Worm (Caenorhabditis elegans) whole organism, L3 larva: ENCODE data around the gene F17C11.2.

Experiments used
- ceh-9 ChIP-seq: sonication (generic microtip); optimal IDR thresholded peaks from 2 replicates; lab custom pipeline; 2018; ENCODE audit warnings: missing biosample characterization, missing genetic modification characterization
- elt-3 ChIP-seq, 3 experiments: fragments of 150-350 bp in 1 of 3; sonication (generic microtip) in 2 of 3; optimal IDR thresholded peaks; 2 replicates in 2 of 3; 4 replicates in 1 of 3; lab custom pipeline; 2014 to 2017; ENCODE audit warnings: missing biosample characterization in 3 of 3, missing genetic modification characterization in 3 of 3
- snpc-4 ChIP-seq: fragments of 150-350 bp; optimal IDR thresholded peaks from 2 replicates; lab custom pipeline; 2014; ENCODE audit warnings: missing biosample characterization, missing genetic modification characterization
- unc-62 ChIP-seq: fragments of 150-350 bp; sonication (generic microtip); optimal IDR thresholded peaks from 4 replicates; lab custom pipeline; 2014; ENCODE audit warnings: missing biosample characterization, missing genetic modification reagents, missing genetic modification characterization
- ztf-11 ChIP-seq: fragments of 150-350 bp; optimal IDR thresholded peaks from 2 replicates; lab custom pipeline; 2014; ENCODE audit warnings: missing biosample characterization, missing genetic modification characterization

ce11 chrV:10904795-10905194, 43.2 kb upstream of the F17C11.2 start:
- TF ChIP-seq ztf-11 (tag; lab: Kevin White, UChicago), result no peak
- no peak for TF ChIP-seq ceh-9 (tag; lab: Kevin White, UChicago)
- TF ChIP-seq unc-62 (GFP tag; lab: Kevin White, UChicago), result no peak
- TF ChIP-seq elt-3 (tag; optimal IDR thresholded peaks at IDR 0.05; lab: Kevin White, UChicago), result no peak
- no peak for TF ChIP-seq snpc-4
